Worm (Caenorhabditis elegans) whole organism, mixed stage, embryonic: Measurements from ENCODE around the gene F10E7.11.

Source experiments
- flh-1 ChIP-seq: fragments of 200-800 bp; sonication (Bioruptor generic); optimal IDR thresholded peaks from 2 replicates; lab custom pipeline; 2018; ENCODE audit warnings: mild to moderate bottlenecking, missing genetic modification characterization, moderate library complexity, missing compliant biosample characterization
- ham-2 ChIP-seq: fragments of 200-800 bp; sonication (Bioruptor generic); optimal IDR thresholded peaks from 2 replicates; lab custom pipeline; 2018; ENCODE audit warnings: mild to moderate bottlenecking, missing genetic modification characterization, missing compliant biosample characterization
- hlh-1 ChIP-seq: fragments of 150-350 bp; optimal IDR thresholded peaks from 2 replicates; lab custom pipeline; 2014; ENCODE audit warnings: missing biosample characterization, missing genetic modification reagents, missing genetic modification characterization
- mls-2 ChIP-seq: sonication (generic microtip); optimal IDR thresholded peaks from 2 replicates; lab custom pipeline; 2016; ENCODE audit warnings: mild to moderate bottlenecking, missing genetic modification characterization, moderate library complexity, missing compliant biosample characterization
- nhr-12 ChIP-seq: fragments of 150-350 bp; optimal IDR thresholded peaks from 2 replicates; lab custom pipeline; 2014; ENCODE audit warnings: missing biosample characterization, missing genetic modification characterization
- unc-62 ChIP-seq: fragments of 150-350 bp; optimal IDR thresholded peaks from 2 replicates; lab custom pipeline; 2014; ENCODE audit warnings: missing biosample characterization, missing genetic modification reagents, missing genetic modification characterization

- no peak for TF ChIP-seq unc-62
- TF ChIP-seq ham-2 (GFP tag; lab: Kevin White, UChicago): no peak
- TF ChIP-seq flh-1 (GFP tag; lab: Kevin White, UChicago): no peak
- TF ChIP-seq nhr-12: no peak
- TF ChIP-seq hlh-1 (tag; lab: Kevin White, UChicago): no peak
- TF ChIP-seq mls-2 (tag; lab: Kevin White, UChicago): no peak
Measured at ce11 chrII:7093339-7093821, 29.3 kb downstream of the F10E7.11 start, which contains the start of gene T02G5.3.
